Worm (Caenorhabditis elegans) whole organism, L2 larva: Measurements from ENCODE around the gene Y54F10BM.6.

Experiments
- C34F6.9 ChIP-seq: fragments of 150-350 bp; optimal IDR thresholded peaks from 2 replicates; lab custom pipeline; 2014; ENCODE audit warnings: missing biosample characterization, missing genetic modification characterization
- F13H6.1 ChIP-seq: sonication (generic microtip); optimal IDR thresholded peaks from 2 replicates; lab custom pipeline; 2016; ENCODE audit warnings: missing genetic modification characterization, missing compliant biosample characterization
- ama-1 ChIP-seq: fragments of 150-350 bp; optimal IDR thresholded peaks from 2 replicates; lab custom pipeline; 2018; ENCODE audit warnings: inconsistent platforms
- ceh-82 ChIP-seq: fragments of 150-350 bp; optimal IDR thresholded peaks from 2 replicates; lab custom pipeline; 2014; ENCODE audit warnings: missing biosample characterization, missing genetic modification characterization
- egl-27 ChIP-seq: sonication (generic microtip); optimal IDR thresholded peaks from 3 replicates; lab custom pipeline; 2017; ENCODE audit warnings: missing biosample characterization, missing genetic modification reagents, missing genetic modification characterization
- elt-1 ChIP-seq: fragments of 150-350 bp; optimal IDR thresholded peaks from 2 replicates; lab custom pipeline; 2014; ENCODE audit warnings: missing biosample characterization, missing genetic modification characterization
- lin-13 ChIP-seq: fragments of 150-350 bp; optimal IDR thresholded peaks from 2 replicates; lab custom pipeline; 2014; ENCODE audit warnings: missing biosample characterization, missing genetic modification reagents, missing genetic modification characterization
- lin-39 ChIP-seq: fragments of 150-350 bp; optimal IDR thresholded peaks from 2 replicates; lab custom pipeline; 2014; ENCODE audit warnings: missing biosample characterization, missing genetic modification reagents, missing genetic modification characterization
- lsy-2 ChIP-seq, 2 experiments: fragments of 150-350 bp in 1 of 2; sonication (generic microtip) in 1 of 2; optimal IDR thresholded peaks; 2 replicates each; lab custom pipeline; 2014 to 2017; ENCODE audit warnings: missing biosample characterization in 2 of 2, missing genetic modification characterization in 2 of 2
- nhr-129 ChIP-seq: fragments of 150-350 bp; optimal IDR thresholded peaks from 2 replicates; lab custom pipeline; 2014; ENCODE audit warnings: missing biosample characterization, missing genetic modification characterization
- nhr-23 ChIP-seq: fragments of 150-350 bp; optimal IDR thresholded peaks from 2 replicates; lab custom pipeline; 2014; ENCODE audit warnings: missing biosample characterization, missing genetic modification reagents, missing genetic modification characterization
- nhr-237 ChIP-seq: fragments of 150-350 bp; optimal IDR thresholded peaks from 2 replicates; lab custom pipeline; 2014; ENCODE audit warnings: missing biosample characterization, missing genetic modification characterization
- nhr-6 ChIP-seq: fragments of 150-350 bp; optimal IDR thresholded peaks from 2 replicates; lab custom pipeline; 2014; ENCODE audit warnings: missing biosample characterization, missing genetic modification characterization
- skn-1 ChIP-seq: sonication (generic microtip); optimal IDR thresholded peaks from 2 replicates; lab custom pipeline; 2017; ENCODE audit warnings: missing biosample characterization, missing genetic modification characterization
- sma-3 ChIP-seq: sonication (generic microtip); optimal IDR thresholded peaks from 2 replicates; lab custom pipeline; 2016; ENCODE audit warnings: missing genetic modification reagents, missing genetic modification characterization, missing compliant biosample characterization
- snpc-4 ChIP-seq: fragments of 150-350 bp; optimal IDR thresholded peaks from 2 replicates; lab custom pipeline; 2014; ENCODE audit warnings: missing biosample characterization, missing genetic modification characterization
- unc-55 ChIP-seq: fragments of 150-350 bp; sonication (generic microtip); optimal IDR thresholded peaks from 3 replicates; lab custom pipeline; 2014; ENCODE audit warnings: missing biosample characterization, missing genetic modification reagents, missing genetic modification characterization
- ztf-4 ChIP-seq: fragments of 150-350 bp; optimal IDR thresholded peaks from 2 replicates; lab custom pipeline; 2014; ENCODE audit warnings: missing biosample characterization, missing genetic modification characterization

Y54F10BM.6 gene

ce11 chrIII:2310996-2311395 lies 48.0 kb downstream of the Y54F10BM.6 start:
- TF ChIP-seq unc-55: no peak
- no peak for TF ChIP-seq nhr-237 (tag; lab: Kevin White, UChicago)
- TF ChIP-seq nhr-6 (tag; lab: Kevin White, UChicago): no peak
- no peak for TF ChIP-seq nhr-23 (tag; lab: Kevin White, UChicago)
- no peak for TF ChIP-seq lin-13
- TF ChIP-seq sma-3 (GFP tag; lab: Kevin White, UChicago): no peak
- TF ChIP-seq F13H6.1 (tag; lab: Kevin White, UChicago): no peak
- TF ChIP-seq lsy-2 (tag; optimal IDR thresholded peaks at IDR 0.05; lab: Kevin White, UChicago): no peak
- no peak for TF ChIP-seq skn-1 (tag; lab: Kevin White, UChicago)
- no peak for TF ChIP-seq ztf-4 (tag; lab: Kevin White, UChicago)
- no peak for TF ChIP-seq elt-1 (tag; lab: Kevin White, UChicago)
- no peak for TF ChIP-seq ceh-82 (tag; lab: Kevin White, UChicago)
- TF ChIP-seq egl-27 (tag; lab: Kevin White, UChicago): no peak
- no peak for TF ChIP-seq ama-1 (lab: Kevin White, UChicago)
- no peak for TF ChIP-seq lin-39 (tag; lab: Kevin White, UChicago)
- no peak for TF ChIP-seq snpc-4 (tag; lab: Kevin White, UChicago)
- no peak for TF ChIP-seq nhr-129 (tag; lab: Kevin White, UChicago)
- no peak for TF ChIP-seq C34F6.9 (tag; lab: Kevin White, UChicago)
- TF ChIP-seq, all 48 proteins: peak for 0
